Fruit fly (Drosophila melanogaster): ENCODE results near the gene CG32939.

DNA sequence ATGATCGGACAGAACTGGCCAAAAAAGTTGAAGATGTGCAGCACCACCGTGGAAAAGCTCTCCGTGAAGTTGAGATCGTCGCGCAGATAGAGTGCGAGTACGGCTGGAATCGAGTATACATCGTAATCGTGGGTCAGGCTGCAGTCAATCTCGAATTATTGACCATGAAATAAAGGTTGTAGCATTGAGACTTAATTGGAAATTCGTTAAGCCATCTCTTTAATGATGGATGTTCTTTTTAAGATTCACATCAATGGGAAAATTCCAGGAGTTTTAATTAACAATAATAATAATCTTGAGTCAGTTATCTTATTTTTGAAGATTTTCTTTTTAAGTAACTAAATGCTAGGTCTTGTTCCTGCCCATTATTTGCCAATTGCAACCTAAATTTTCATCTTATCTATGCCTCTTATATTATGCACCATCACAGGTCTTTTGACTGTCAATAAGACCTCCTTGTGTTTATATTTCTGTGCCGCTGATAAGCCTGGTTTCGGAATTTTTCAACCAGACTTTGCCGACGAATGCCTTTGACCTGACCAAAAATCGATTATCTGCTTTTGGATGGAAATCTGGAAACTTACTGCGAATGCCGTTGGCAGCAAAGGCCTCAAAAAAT is 9.7 kb upstream of the CG32939 start:
- TF ChIP-seq cic (GFP tag; optimal IDR thresholded peaks at IDR 0.05) = no peak
- no peak for TF ChIP-seq kay (GFP tag; ENCODE audit: borderline replicate concordance)
- TF ChIP-seq cnc (optimal IDR thresholded peaks at IDR 0.05) = no peak
- no peak for TF ChIP-seq CG5204 (GFP tag; optimal IDR thresholded peaks at IDR 0.05)
- no peak for TF ChIP-seq CG7045 (GFP tag; optimal IDR thresholded peaks at IDR 0.05)
- no peak for TF ChIP-seq Mnt (GFP tag; optimal IDR thresholded peaks at IDR 0.05)

Data from whole organism, adult.